Worm (Caenorhabditis elegans): Measurements from ENCODE around the gene sucl-1.

DNA sequence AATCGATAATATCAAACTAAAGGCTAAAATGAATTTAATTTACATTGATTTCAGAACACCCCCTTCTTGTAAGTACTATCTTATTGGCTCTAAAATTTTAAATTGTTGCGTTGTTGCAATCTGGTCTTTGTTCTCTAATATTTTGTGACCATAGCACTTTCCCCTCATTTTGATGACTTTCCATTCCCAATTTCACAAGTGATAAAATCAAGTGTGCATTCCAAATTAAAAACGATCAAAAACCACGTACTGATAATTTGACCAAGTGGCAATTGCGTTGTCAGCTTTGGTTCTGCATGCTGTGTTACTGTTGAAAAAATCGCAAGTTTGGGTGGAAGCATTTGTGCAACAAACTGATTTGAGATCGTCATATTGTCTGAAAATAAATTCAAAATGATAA lies 16.5 kb downstream of the sucl-1 start:
- TF ChIP-seq lsy-2 (tag; optimal IDR thresholded peaks at IDR 0.05) (no peak), ztf-11 (tag; optimal IDR thresholded peaks at IDR 0.05) (no peak), elt-1 (tag; optimal IDR thresholded peaks at IDR 0.05; ENCODE audit: borderline replicate concordance, insufficient read depth) (no peak), cnd-1 (tag; optimal IDR thresholded peaks at IDR 0.05) (no peak)
